Worm (Caenorhabditis elegans) whole organism, mixed stage, embryonic: Measurements from ENCODE around the gene R07G3.7.
A peak's percentile ranks its signal among the peaks of the same experiment; 100 is the strongest.

Experiments used
- ces-1 ChIP-seq: fragments of 150-350 bp; optimal IDR thresholded peaks from 2 replicates; lab custom pipeline; 2014; ENCODE audit warnings: missing biosample characterization, missing genetic modification reagents, missing genetic modification characterization
- cnd-1 ChIP-seq: fragments of 200-800 bp; sonication (Bioruptor generic); optimal IDR thresholded peaks from 2 replicates; lab custom pipeline; 2018; ENCODE audit warnings: mild to moderate bottlenecking, missing genetic modification characterization, missing compliant biosample characterization
- elt-1 ChIP-seq: sonication (generic microtip); optimal IDR thresholded peaks from 2 replicates; lab custom pipeline; 2017; ENCODE audit warnings: missing genetic modification characterization, mild to moderate bottlenecking, missing compliant biosample characterization, antibody characterized with exemption, moderate library complexity, borderline replicate concordance; ENCODE audit not compliant: insufficient read depth
- elt-3 ChIP-seq: fragments of 150-350 bp; optimal IDR thresholded peaks from 2 replicates; lab custom pipeline; 2014; ENCODE audit warnings: missing biosample characterization, missing genetic modification characterization
- nhr-237 ChIP-seq: fragments of 150-350 bp; optimal IDR thresholded peaks from 2 replicates; lab custom pipeline; 2014; ENCODE audit warnings: missing biosample characterization, missing genetic modification characterization
- nhr-28 ChIP-seq: fragments of 150-350 bp; optimal IDR thresholded peaks from 2 replicates; lab custom pipeline; 2014; ENCODE audit warnings: missing biosample characterization, missing genetic modification characterization
- pha-4 ChIP-seq: fragments of 150-350 bp; optimal IDR thresholded peaks from 2 replicates; lab custom pipeline; 2018; ENCODE audit warnings: missing biosample characterization, missing genetic modification reagents, missing genetic modification characterization

DNA sequence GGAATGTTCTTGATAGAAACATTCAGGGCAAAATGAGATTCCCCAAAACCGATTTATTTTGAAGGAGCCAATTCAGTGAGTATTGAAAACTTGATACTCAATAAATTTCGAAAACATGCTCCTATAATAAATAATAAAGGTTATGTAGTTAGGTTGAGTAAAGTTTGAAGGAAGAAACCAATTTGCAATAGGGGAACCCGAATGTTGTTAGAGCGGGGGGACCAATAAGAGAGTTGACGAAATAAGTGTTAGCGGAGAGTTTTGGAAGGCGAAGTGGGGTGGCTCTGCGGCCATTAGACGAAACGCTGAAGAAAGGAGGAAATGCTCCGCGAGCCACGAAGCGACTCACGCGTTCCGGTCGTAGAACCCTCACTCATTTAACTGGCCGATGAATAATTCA, 11.5 kb upstream of the R07G3.7 start:
- TF ChIP-seq elt-1 (tag; lab: Kevin White, UChicago) (no peak), nhr-237 (tag; lab: Kevin White, UChicago) (no peak), ces-1 (GFP tag; lab: Kevin White, UChicago) (peak; percentile 89), pha-4 (no peak), cnd-1 (tag; lab: Kevin White, UChicago) (no peak), elt-3 (tag; lab: Kevin White, UChicago) (no peak), nhr-28 (tag; lab: Kevin White, UChicago) (no peak)
